Worm (Caenorhabditis elegans) whole organism, young adult: ENCODE results near the gene col-71.

Source experiments
- B0035.1 ChIP-seq: sonication (generic microtip); optimal IDR thresholded peaks from 2 replicates; lab custom pipeline; 2016; ENCODE audit warnings: missing genetic modification characterization, mild to moderate bottlenecking, missing compliant biosample characterization, missing genotype, missing genetic modification reagents
- B0336.3 ChIP-seq: fragments of 200-800 bp; sonication (Bioruptor generic); IDR thresholded peaks from 2 replicates; pipeline ENCODE4 v1.3.6; 2022; ENCODE audit warnings: missing genetic modification characterization, missing compliant biosample characterization
- C17E4.6 ChIP-seq: fragments of 200-800 bp; sonication (Bioruptor generic); IDR thresholded peaks from 2 replicates; pipeline ENCODE4 v1.3.6; 2022; ENCODE audit warnings: missing genetic modification reagents, missing genetic modification characterization, missing compliant biosample characterization
- F55B11.4 ChIP-seq: sonication (generic microtip); optimal IDR thresholded peaks from 2 replicates; lab custom pipeline; 2016; ENCODE audit warnings: missing compliant biosample characterization, missing genetic modification characterization, borderline replicate concordance; ENCODE audit not compliant: insufficient read depth
- T07F8.4 ChIP-seq: sonication (generic microtip); optimal IDR thresholded peaks from 2 replicates; lab custom pipeline; 2016; ENCODE audit warnings: mild to moderate bottlenecking, missing genetic modification characterization, moderate library complexity, missing compliant biosample characterization
- Y56A3A.18 ChIP-seq: fragments of 200-800 bp; sonication (Bioruptor generic); IDR thresholded peaks from 2 replicates; pipeline ENCODE4 v1.3.6; 2022; ENCODE audit warnings: missing genetic modification reagents, missing genetic modification characterization, missing compliant biosample characterization
- Y95B8A.8 ChIP-seq: fragments of 200-800 bp; sonication (Bioruptor generic); IDR thresholded peaks from 2 replicates; pipeline ENCODE4 v1.3.6; 2022; ENCODE audit warnings: missing genetic modification reagents, missing genetic modification characterization, missing compliant biosample characterization
- ZK185.1 ChIP-seq: sonication (generic microtip); optimal IDR thresholded peaks from 2 replicates; lab custom pipeline; 2016; ENCODE audit warnings: mild to moderate bottlenecking, missing genetic modification characterization, missing compliant biosample characterization; ENCODE audit not compliant: poor library complexity, severe bottlenecking
- aptf-3 ChIP-seq: fragments of 200-800 bp; sonication (Bioruptor generic); IDR thresholded peaks from 2 replicates; pipeline ENCODE4 v1.3.6; 2022; ENCODE audit warnings: missing genetic modification characterization, missing compliant biosample characterization
- atf-7 ChIP-seq: sonication (generic microtip); optimal IDR thresholded peaks from 2 replicates; lab custom pipeline; 2017; ENCODE audit warnings: mild to moderate bottlenecking, missing genetic modification characterization, missing compliant biosample characterization
- attf-3 ChIP-seq: fragments of 200-800 bp; sonication (Bioruptor generic); conservative IDR thresholded peaks from 2 replicates; pipeline ENCODE4 v1.3.6; 2022; ENCODE audit warnings: missing genetic modification reagents, missing genetic modification characterization, missing compliant biosample characterization
- attf-6 ChIP-seq: fragments of 200-800 bp; sonication (Bioruptor generic); IDR thresholded peaks from 2 replicates; pipeline ENCODE4 v1.3.6; 2022; ENCODE audit warnings: missing genetic modification reagents, missing genetic modification characterization, missing compliant biosample characterization
- ceh-40 ChIP-seq: fragments of 200-800 bp; sonication (Bioruptor generic); IDR thresholded peaks from 2 replicates; pipeline ENCODE4 v1.3.6; 2022; ENCODE audit warnings: missing genetic modification characterization, missing compliant biosample characterization
- chd-7 ChIP-seq: sonication (generic microtip); optimal IDR thresholded peaks from 2 replicates; lab custom pipeline; 2016; ENCODE audit warnings: mild to moderate bottlenecking, missing genetic modification characterization, moderate library complexity, missing compliant biosample characterization
- efl-1 ChIP-seq: fragments of 150-350 bp; optimal IDR thresholded peaks from 2 replicates; lab custom pipeline; 2014; ENCODE audit warnings: missing biosample characterization, missing genetic modification reagents, missing genetic modification characterization
- egrh-3 ChIP-seq: fragments of 200-800 bp; sonication (Bioruptor generic); IDR thresholded peaks from 2 replicates; pipeline ENCODE4 v1.3.6; 2022; ENCODE audit warnings: missing genetic modification reagents, missing genetic modification characterization, missing compliant biosample characterization
- ets-4 ChIP-seq: fragments of 200-800 bp; sonication (Bioruptor generic); optimal IDR thresholded peaks from 2 replicates; lab custom pipeline; 2018; ENCODE audit warnings: mild to moderate bottlenecking, missing genetic modification characterization, missing compliant biosample characterization
- hsf-1 ChIP-seq: fragments of 200-800 bp; sonication (Bioruptor generic); IDR thresholded peaks from 2 replicates; pipeline ENCODE4 v1.3.6; 2022; ENCODE audit warnings: missing genetic modification reagents, missing genetic modification characterization, missing compliant biosample characterization
- lin-26 ChIP-seq: fragments of 200-800 bp; sonication (Bioruptor generic); IDR thresholded peaks from 2 replicates; pipeline ENCODE4 v1.3.6; 2022; ENCODE audit warnings: missing genetic modification reagents, missing genetic modification characterization, missing compliant biosample characterization
- lsl-1 ChIP-seq: fragments of 200-800 bp; sonication (Bioruptor generic); optimal IDR thresholded peaks from 2 replicates; lab custom pipeline; 2018; ENCODE audit warnings: mild to moderate bottlenecking, missing genetic modification characterization, moderate library complexity, missing compliant biosample characterization
- madf-3 ChIP-seq: fragments of 200-800 bp; sonication (Bioruptor generic); IDR thresholded peaks from 2 replicates; pipeline ENCODE4 v1.3.6; 2022; ENCODE audit warnings: missing genetic modification reagents, missing genetic modification characterization, missing compliant biosample characterization
- madf-6 ChIP-seq: fragments of 200-800 bp; sonication (Bioruptor generic); IDR thresholded peaks from 2 replicates; pipeline ENCODE4 v1.3.6; 2022; ENCODE audit warnings: missing genetic modification reagents, missing genetic modification characterization, missing compliant biosample characterization
- mcd-1 ChIP-seq: fragments of 200-800 bp; sonication (Bioruptor generic); IDR thresholded peaks from 2 replicates; pipeline ENCODE4 v1.3.6; 2022; ENCODE audit warnings: missing genetic modification reagents, missing genetic modification characterization, missing compliant biosample characterization
- nfyb-1 ChIP-seq: fragments of 200-800 bp; sonication (Bioruptor generic); IDR thresholded peaks from 2 replicates; pipeline ENCODE4 v1.3.6; 2022; ENCODE audit warnings: missing genetic modification reagents, missing genetic modification characterization, missing compliant biosample characterization
- sea-2 ChIP-seq: fragments of 200-800 bp; sonication (Bioruptor generic); IDR thresholded peaks from 2 replicates; pipeline ENCODE4 v1.3.6; 2022; ENCODE audit warnings: missing genetic modification characterization, missing compliant biosample characterization
- snpc-4 ChIP-seq, 5 experiments: fragments of 150-350 bp in 1 of 5; sonication (generic microtip) in 4 of 5; optimal IDR thresholded peaks; 2 replicates each; lab custom pipeline; 2014 to 2018; ENCODE audit warnings: missing genetic modification characterization in 5 of 5, missing biosample characterization in 3 of 5, antibody characterized with exemption in 2 of 5, mild to moderate bottlenecking in 2 of 5, missing compliant biosample characterization in 2 of 5, missing genotype in 2 of 5, moderate library complexity in 2 of 5, missing genetic modification reagents in 1 of 5
- tbp1 ChIP-seq: fragments of 200-800 bp; sonication (Bioruptor generic); optimal IDR thresholded peaks from 2 replicates; lab custom pipeline; 2018; ENCODE audit warnings: mild to moderate bottlenecking, missing genetic modification characterization, missing compliant biosample characterization
- xnd-1 ChIP-seq: sonication (generic microtip); optimal IDR thresholded peaks from 2 replicates; lab custom pipeline; 2016; ENCODE audit warnings: missing genotype, missing genetic modification reagents, missing genetic modification characterization, missing compliant biosample characterization
- zfh-2 ChIP-seq: fragments of 200-800 bp; sonication (Bioruptor generic); conservative IDR thresholded peaks from 2 replicates; pipeline ENCODE4 v1.3.6; 2022; ENCODE audit warnings: missing genetic modification reagents, missing genetic modification characterization, missing compliant biosample characterization
- zim-3 ChIP-seq: sonication (generic microtip); optimal IDR thresholded peaks from 2 replicates; lab custom pipeline; 2017; ENCODE audit warnings: mild to moderate bottlenecking, missing genetic modification characterization, moderate library complexity, missing compliant biosample characterization
- ztf-18 ChIP-seq: sonication (generic microtip); optimal IDR thresholded peaks from 2 replicates; lab custom pipeline; 2016; ENCODE audit warnings: missing genotype, mild to moderate bottlenecking, missing genetic modification characterization, missing compliant biosample characterization

col-71 gene

ce11 chrII:3514631-3515030, 12.3 kb upstream of the col-71 start, which contains the start of gene srz-5:
Gene srz-5 (minus strand): TSS chrII:3514731.
- TF ChIP-seq ztf-18 (tag; lab: Kevin White, UChicago) (no peak), lsl-1 (GFP tag; lab: Kevin White, UChicago) (no peak), B0035.1 (tag; lab: Kevin White, UChicago) (no peak), zfh-2 (GFP tag; lab: Robert Waterston, UW) (no peak), tbp1 (GFP tag; lab: Kevin White, UChicago) (no peak), atf-7 (no peak), Y56A3A.18 (GFP tag; lab: Robert Waterston, UW) (no peak), xnd-1 (tag; lab: Kevin White, UChicago) (no peak), ZK185.1 (tag; lab: Kevin White, UChicago) (no peak), madf-3 (no peak), snpc-4 (GFP tag; optimal IDR thresholded peaks at IDR 0.05; lab: Kevin White, UChicago) (no peak), snpc-4 (tag; optimal IDR thresholded peaks at IDR 0.05; lab: Kevin White, UChicago) (no peak), Y95B8A.8 (GFP tag; lab: Robert Waterston, UW) (no peak), chd-7 (tag; lab: Kevin White, UChicago) (no peak), hsf-1 (no peak)
- TF ChIP-seq, all 124 proteins: peak for 0

- TF ChIP-seq B0336.3 (GFP tag; lab: Robert Waterston, UW): no peak
Observed at ce11 chrII:3512240-3512639, 9.9 kb upstream of the col-71 start, which contains the start of gene Y49F6B.19. Gene Y49F6B.19 (minus strand): TSS chrII:3512340.

ce11 chrII:3504717-3505116, 2.3 kb upstream of the col-71 start, which contains the start of gene cyh-1:
Gene cyh-1 (plus strand): TSS chrII:3505017.
- TF ChIP-seq F55B11.4 (tag; lab: Kevin White, UChicago): no peak
- no peak for TF ChIP-seq zim-3 (tag; lab: Kevin White, UChicago)
- TF ChIP-seq sea-2 (GFP tag; lab: Robert Waterston, UW): no peak
- no peak for TF ChIP-seq C17E4.6 (GFP tag; lab: Robert Waterston, UW)

ce11 chrII:3502011-3502410, 359 bp downstream of the col-71 start:
- TF ChIP-seq madf-6 (no peak), ets-4 (GFP tag; lab: Kevin White, UChicago) (no peak), attf-6 (GFP tag; lab: Robert Waterston, UW) (0 out of 2 replicates have a peak, but pooled peaks have one; percentile 9), ceh-40 (GFP tag; lab: Robert Waterston, UW) (no peak)
- TF ChIP-seq, all 124 proteins: peak for 1

ce11 chrII:3500373-3500772, 2.0 kb downstream of the col-71 start:
- no peak for TF ChIP-seq aptf-3 (GFP tag; lab: Robert Waterston, UW)
- peak; percentile 88 for TF ChIP-seq zfh-2 (GFP tag; lab: Robert Waterston, UW)
- TF ChIP-seq mcd-1 (GFP tag; lab: Robert Waterston, UW): 0 out of 2 replicates have a peak, but pooled peaks have one; percentile 14
- peak; percentile 58; the same call in 1 of the 2 replicates for TF ChIP-seq lin-26
- TF ChIP-seq nfyb-1: 0 out of 2 replicates have a peak, but pooled peaks have one; percentile 26
- TF ChIP-seq egrh-3: peak; percentile 88

ce11 chrII:3499386-3499785, 3.0 kb downstream of the col-71 start, which contains the start of gene Y49F6B.9:
Gene Y49F6B.9 (minus strand): TSS chrII:3499387.
- peak; percentile 85 for TF ChIP-seq attf-3
- TF ChIP-seq efl-1 (GFP tag; lab: Kevin White, UChicago): peak; percentile 40
- no peak for TF ChIP-seq T07F8.4
